Worm (Caenorhabditis elegans) whole organism, L4 larva: ENCODE measurements around the gene dos-3.

Experiments
- T20F7.1 ChIP-seq: fragments of 200-800 bp; sonication (Bioruptor generic); optimal IDR thresholded peaks from 2 replicates; lab custom pipeline; 2018; ENCODE audit warnings: mild to moderate bottlenecking, missing genetic modification characterization, missing compliant biosample characterization
- T26A8.4 ChIP-seq: fragments of 200-800 bp; sonication (Bioruptor generic); IDR thresholded peaks from 2 replicates; pipeline ENCODE4 v1.3.6; 2022; ENCODE audit warnings: missing genetic modification characterization, missing compliant biosample characterization
- ZK337.2 ChIP-seq: fragments of 200-800 bp; sonication (Bioruptor generic); IDR thresholded peaks from 2 replicates; pipeline ENCODE4 v1.3.6; 2022; ENCODE audit warnings: missing genetic modification reagents, missing genetic modification characterization, missing compliant biosample characterization
- aha-1 ChIP-seq: fragments of 150-350 bp; peaks from one replicate; lab custom pipeline; 2014; ENCODE audit warnings: missing biosample characterization, missing genetic modification characterization
- aly-2 ChIP-seq: sonication (generic microtip); optimal IDR thresholded peaks from 2 replicates; lab custom pipeline; 2018; ENCODE audit warnings: missing biosample characterization, missing genetic modification characterization
- ama-1 ChIP-seq: fragments of 150-350 bp; optimal IDR thresholded peaks from 2 replicates; lab custom pipeline; 2014; ENCODE audit warnings: inconsistent platforms, mixed read lengths
- ceh-20 ChIP-seq: fragments of 200-800 bp; sonication (Bioruptor generic); IDR thresholded peaks from 2 replicates; pipeline ENCODE4 v1.3.6; 2022; ENCODE audit warnings: missing genetic modification reagents, missing genetic modification characterization, missing compliant biosample characterization
- ceh-44 ChIP-seq: fragments of 200-800 bp; sonication (Bioruptor generic); IDR thresholded peaks from 2 replicates; pipeline ENCODE4 v1.3.6; 2022; ENCODE audit warnings: missing genetic modification reagents, missing genetic modification characterization, missing compliant biosample characterization
- ces-1 ChIP-seq: fragments of 150-350 bp; sonication (generic microtip); optimal IDR thresholded peaks from 4 replicates; lab custom pipeline; 2014; ENCODE audit warnings: missing biosample characterization, missing genetic modification reagents, missing genetic modification characterization
- daf-12 ChIP-seq: fragments of 150-350 bp; optimal IDR thresholded peaks from 2 replicates; lab custom pipeline; 2014; ENCODE audit warnings: missing biosample characterization, missing genetic modification reagents, missing genetic modification characterization
- dmd-8 ChIP-seq: fragments of 200-800 bp; sonication (Bioruptor generic); IDR thresholded peaks from 2 replicates; pipeline ENCODE4 v1.3.6; 2022; ENCODE audit warnings: missing genetic modification characterization, missing compliant biosample characterization
- dmd-9 ChIP-seq: fragments of 200-800 bp; sonication (Bioruptor generic); IDR thresholded peaks from 2 replicates; pipeline ENCODE4 v1.3.6; 2022; ENCODE audit warnings: missing genetic modification reagents, missing genetic modification characterization, missing compliant biosample characterization
- duxl-1 ChIP-seq: sonication (generic microtip); optimal IDR thresholded peaks from 2 replicates; lab custom pipeline; 2016; ENCODE audit warnings: mild to moderate bottlenecking, missing genetic modification characterization, moderate library complexity, missing compliant biosample characterization; ENCODE audit not compliant: poor library complexity
- dve-1 ChIP-seq: sonication (generic microtip); optimal IDR thresholded peaks from 2 replicates; lab custom pipeline; 2017; ENCODE audit warnings: antibody characterized with exemption, mild to moderate bottlenecking, missing genetic modification characterization, missing compliant biosample characterization; ENCODE audit not compliant: insufficient read depth
- egl-27 ChIP-seq: sonication (generic microtip); optimal IDR thresholded peaks from 3 replicates; lab custom pipeline; 2017; ENCODE audit warnings: missing biosample characterization, missing genetic modification reagents, missing genetic modification characterization
- egl-43 ChIP-seq: fragments of 200-800 bp; sonication (Bioruptor generic); IDR thresholded peaks from 2 replicates; pipeline ENCODE4 v1.3.6; 2022; ENCODE audit warnings: missing genetic modification reagents, missing genetic modification characterization, missing compliant biosample characterization
- hmg-1.1 ChIP-seq: fragments of 200-800 bp; sonication (Bioruptor generic); IDR thresholded peaks from 2 replicates; pipeline ENCODE4 v1.3.6; 2022; ENCODE audit warnings: missing genetic modification reagents, missing genetic modification characterization, missing compliant biosample characterization
- lim-7 ChIP-seq: fragments of 200-800 bp; sonication (Bioruptor generic); IDR thresholded peaks from 2 replicates; pipeline ENCODE4 v1.3.6; 2022; ENCODE audit warnings: missing genetic modification characterization, missing compliant biosample characterization
- lin-29 ChIP-seq: fragments of 200-800 bp; sonication (Bioruptor generic); IDR thresholded peaks from 2 replicates; pipeline ENCODE4 v1.3.6; 2022; ENCODE audit warnings: missing genetic modification reagents, missing genetic modification characterization, missing compliant biosample characterization
- lin-39 ChIP-seq: fragments of 150-350 bp; optimal IDR thresholded peaks from 2 replicates; lab custom pipeline; 2014; ENCODE audit warnings: missing biosample characterization, missing genetic modification reagents, missing genetic modification characterization
- madf-5 ChIP-seq, 2 experiments: fragments of 200-800 bp; sonication (Bioruptor generic); IDR thresholded peaks; 2 replicates each; pipeline ENCODE4 v1.3.6; 2022; ENCODE audit warnings: missing compliant biosample characterization in 2 of 2, missing genetic modification characterization in 2 of 2
- mdl-1 ChIP-seq, 2 experiments: fragments of 150-350 bp in 1 of 2; sonication (generic microtip) in 1 of 2; optimal IDR thresholded peaks; 2 replicates each; lab custom pipeline; 2014 to 2017; ENCODE audit warnings: missing biosample characterization in 2 of 2, missing genetic modification characterization in 2 of 2
- mes-2 ChIP-seq: sonication (generic microtip); optimal IDR thresholded peaks from 2 replicates; lab custom pipeline; 2016; ENCODE audit warnings: missing genotype, mild to moderate bottlenecking, missing genetic modification characterization, missing compliant biosample characterization; ENCODE audit not compliant: poor library complexity, severe bottlenecking
- mxl-2 ChIP-seq: fragments of 200-800 bp; sonication (Bioruptor generic); conservative IDR thresholded peaks from 2 replicates; pipeline ENCODE4 v1.3.6; 2022; ENCODE audit warnings: missing genetic modification reagents, missing genetic modification characterization, missing compliant biosample characterization
- nhr-102 ChIP-seq: sonication (generic microtip); optimal IDR thresholded peaks from 2 replicates; lab custom pipeline; 2016; ENCODE audit warnings: mild to moderate bottlenecking, missing genetic modification characterization, moderate library complexity, missing compliant biosample characterization
- nhr-111 ChIP-seq: fragments of 200-800 bp; sonication (Bioruptor generic); optimal IDR thresholded peaks from 2 replicates; lab custom pipeline; 2018; ENCODE audit warnings: mild to moderate bottlenecking, missing genetic modification characterization, missing compliant biosample characterization
- nhr-25 ChIP-seq: sonication (generic microtip); optimal IDR thresholded peaks from 2 replicates; lab custom pipeline; 2017; ENCODE audit warnings: missing genetic modification characterization, mild to moderate bottlenecking, missing compliant biosample characterization, antibody characterized with exemption, moderate library complexity, borderline replicate concordance; ENCODE audit not compliant: insufficient read depth
- php-3 ChIP-seq: fragments of 200-800 bp; sonication (Bioruptor generic); IDR thresholded peaks from 2 replicates; pipeline ENCODE4 v1.3.6; 2022; ENCODE audit warnings: missing genetic modification reagents, missing genetic modification characterization, missing compliant biosample characterization
- rbr-2 ChIP-seq: sonication (generic microtip); optimal IDR thresholded peaks from 2 replicates; lab custom pipeline; 2016; ENCODE audit warnings: missing genotype, missing genetic modification characterization, missing compliant biosample characterization
- set-16 ChIP-seq: fragments of 200-800 bp; sonication (Bioruptor generic); IDR thresholded peaks from 2 replicates; pipeline ENCODE4 v1.3.6; 2022; ENCODE audit warnings: missing genetic modification reagents, missing genetic modification characterization, missing compliant biosample characterization
- snpc-1.2 ChIP-seq: fragments of 200-800 bp; sonication (Bioruptor generic); IDR thresholded peaks from 2 replicates; pipeline ENCODE4 v1.3.6; 2022; ENCODE audit warnings: missing genetic modification reagents, missing genetic modification characterization, missing compliant biosample characterization
- tag-97 ChIP-seq: fragments of 200-800 bp; sonication (Bioruptor generic); IDR thresholded peaks from 2 replicates; pipeline ENCODE4 v1.3.6; 2022; ENCODE audit warnings: missing genetic modification characterization, missing compliant biosample characterization
- unc-62 ChIP-seq, 3 experiments: fragments of 150-350 bp in 1 of 3; sonication (generic microtip); optimal IDR thresholded peaks in 2 of 3; peaks in 1 of 3; 1 replicate in 1 of 3; 2 replicates in 2 of 3; lab custom pipeline; 2014 to 2017; ENCODE audit warnings: missing biosample characterization in 3 of 3, missing genetic modification characterization in 3 of 3, missing genetic modification reagents in 3 of 3, missing genotype in 1 of 3
- vab-7 ChIP-seq: fragments of 200-800 bp; sonication (Bioruptor generic); IDR thresholded peaks from 2 replicates; pipeline ENCODE4 v1.3.6; 2022; ENCODE audit warnings: missing genetic modification reagents, missing genetic modification characterization, missing compliant biosample characterization
- ztf-11 ChIP-seq: fragments of 150-350 bp; optimal IDR thresholded peaks from 2 replicates; lab custom pipeline; 2014; ENCODE audit warnings: missing biosample characterization, missing genetic modification characterization

The dos-3 gene

ce11 chrIII:835713-836278 lies 3.6 kb downstream of the dos-3 start (continued):
- TF ChIP-seq nhr-25 (tag; lab: Kevin White, UChicago) = peak; percentile 84
- TF ChIP-seq snpc-1.2 (GFP tag; lab: Robert Waterston, UW) = peak; percentile 84
- TF ChIP-seq nhr-102 (tag; lab: Kevin White, UChicago) = peak; percentile 92
- no peak for TF ChIP-seq ces-1 (GFP tag; lab: Kevin White, UChicago)

ce11 chrIII:835208-835607 lies 4.2 kb downstream of the dos-3 start:
- TF ChIP-seq mes-2 (tag; lab: Kevin White, UChicago) (peak; percentile 42), rbr-2 (no peak), T20F7.1 (GFP tag; lab: Kevin White, UChicago) (no peak), ama-1 (lab: Kevin White, UChicago) (peak; percentile 92), ztf-11 (tag; lab: Kevin White, UChicago) (no peak), ceh-20 (no peak), unc-62 (GFP tag; optimal IDR thresholded peaks at IDR 0.05 in 1 of 2; lab: Kevin White, UChicago) (peak in 1 of 2 experiments; percentile 85), unc-62 (tag; optimal IDR thresholded peaks at IDR 0.05; lab: Kevin White, UChicago) (no peak), egl-43 (GFP tag; lab: Robert Waterston, UW) (no peak), lin-29 (no peak), egl-27 (tag; lab: Kevin White, UChicago) (no peak), mxl-2 (no peak), lim-7 (GFP tag; lab: Robert Waterston, UW) (no peak), mdl-1 (tag; optimal IDR thresholded peaks at IDR 0.05; lab: Kevin White, UChicago) (no peak), T26A8.4 (GFP tag; lab: Robert Waterston, UW) (no peak), lin-39 (tag; lab: Kevin White, UChicago) (no peak), aly-2 (tag; lab: Kevin White, UChicago) (no peak), tag-97 (GFP tag; lab: Robert Waterston, UW) (no peak), aha-1 (peak; percentile 88), nhr-111 (GFP tag; lab: Kevin White, UChicago) (no peak), vab-7 (GFP tag; lab: Robert Waterston, UW) (no peak)

- TF ChIP-seq T26A8.4 (GFP tag; lab: Robert Waterston, UW) (peak; percentile 48; the same call in 1 of the 2 replicates), dmd-9 (GFP tag; lab: Robert Waterston, UW) (0 out of 2 replicates have a peak, but pooled peaks have one; percentile 8), dmd-8 (no peak), php-3 (0 out of 2 replicates have a peak, but pooled peaks have one; percentile 23), mes-2 (tag; lab: Kevin White, UChicago) (peak; percentile 23), egl-43 (GFP tag; lab: Robert Waterston, UW) (0 out of 2 replicates have a peak, but pooled peaks have one; percentile 56), set-16 (GFP tag; lab: Robert Waterston, UW) (peak; percentile 90), dve-1 (peak; percentile 9), ceh-44 (no peak), ZK337.2 (0 out of 2 replicates have a peak, but pooled peaks have one; percentile 2), hmg-1.1 (GFP tag; lab: Robert Waterston, UW) (0 out of 2 replicates have a peak, but pooled peaks have one; percentile 13), daf-12 (tag; lab: Kevin White, UChicago) (no peak), aha-1 (peak; percentile 97), madf-5 (GFP tag; IDR thresholded peaks at IDR 0.05; lab: Robert Waterston, UW) (0 out of 4 replicates have a peak, but pooled peaks of 1 of the 2 experiments have one; percentile 31), ces-1 (GFP tag; lab: Kevin White, UChicago) (no peak), duxl-1 (tag; lab: Kevin White, UChicago) (peak; percentile 8)
Observed at ce11 chrIII:834443-834815, 5.0 kb downstream of the dos-3 start.
